Fruit fly (Drosophila melanogaster) whole organism, wandering third instar larva: ENCODE data around the gene CG6225.

Source experiments
- Abd-B ChIP-seq: fragments of >200 bp; optimal IDR thresholded peaks from 2 replicates; lab custom pipeline; 2017; ENCODE audit warnings: missing biosample characterization, missing genetic modification characterization
- CG32264 ChIP-seq: fragments of 200-800 bp; sonication (Bioruptor generic); optimal IDR thresholded peaks from 2 replicates; lab custom pipeline; 2016; ENCODE audit warnings: missing biosample characterization, missing genetic modification characterization
- CG9705 ChIP-seq: fragments of 200-800 bp; sonication (Bioruptor generic); optimal IDR thresholded peaks from 2 replicates; lab custom pipeline; 2018; ENCODE audit warnings: missing biosample characterization, mild to moderate bottlenecking, missing genetic modification characterization
- CrebA ChIP-seq: fragments of 200-800 bp; sonication (Bioruptor generic); optimal IDR thresholded peaks from 2 replicates; lab custom pipeline; 2016; ENCODE audit warnings: missing biosample characterization, mild to moderate bottlenecking, missing genetic modification characterization, borderline replicate concordance
- Dfd ChIP-seq: fragments of >200 bp; optimal IDR thresholded peaks from 2 replicates; lab custom pipeline; 2017; ENCODE audit warnings: missing biosample characterization, missing genetic modification characterization
- Dif ChIP-seq: fragments of 200-275, 200-300 bp; sonication (Bioruptor generic); optimal IDR thresholded peaks from 2 replicates; lab custom pipeline; 2018; ENCODE audit warnings: missing biosample characterization, missing genetic modification characterization; ENCODE audit not compliant: partially characterized antibody
- HLH106 ChIP-seq: fragments of 200-800 bp; optimal IDR thresholded peaks from 3 replicates; lab custom pipeline; 2019; ENCODE audit warnings: missing biosample characterization, mild to moderate bottlenecking, missing genetic modification characterization, moderate library complexity
- Hnf4 ChIP-seq: fragments of 200-800 bp; sonication (Bioruptor generic); optimal IDR thresholded peaks from 2 replicates; lab custom pipeline; 2016; ENCODE audit warnings: missing biosample characterization, mild to moderate bottlenecking, missing genetic modification characterization
- Hr78 ChIP-seq: fragments of >200 bp; optimal IDR thresholded peaks from 2 replicates; lab custom pipeline; 2017; ENCODE audit warnings: missing biosample characterization, missing genetic modification characterization
- Hr83 ChIP-seq: fragments of 200-300 bp; sonication (Bioruptor generic); optimal IDR thresholded peaks from 2 replicates; lab custom pipeline; 2016; ENCODE audit warnings: missing biosample characterization, mild to moderate bottlenecking, missing genetic modification characterization, moderate library complexity; ENCODE audit not compliant: poor library complexity, severe bottlenecking
- Jra ChIP-seq: sonication (Bioruptor generic); optimal IDR thresholded peaks from 2 replicates; lab custom pipeline; 2016; ENCODE audit warnings: missing biosample characterization, missing genetic modification characterization
- Mio ChIP-seq: sonication (Bioruptor generic); optimal IDR thresholded peaks from 2 replicates; lab custom pipeline; 2016; ENCODE audit warnings: missing biosample characterization, missing genetic modification characterization
- OdsH ChIP-seq: fragments of 200-800 bp; sonication (Bioruptor generic); optimal IDR thresholded peaks from 2 replicates; lab custom pipeline; 2016; ENCODE audit warnings: missing biosample characterization, mild to moderate bottlenecking, missing genetic modification characterization
- Rel ChIP-seq, 2 experiments: fragments of 200-800 bp; sonication (Bioruptor generic) in 1 of 2; optimal IDR thresholded peaks; 2 replicates in 1 of 2; 3 replicates in 1 of 2; lab custom pipeline; 2016 to 2019; ENCODE audit warnings: mild to moderate bottlenecking in 2 of 2, missing biosample characterization in 2 of 2, missing genetic modification characterization in 2 of 2, moderate library complexity in 1 of 2
- Sp1 ChIP-seq: fragments of 200-800 bp; sonication (Bioruptor generic); optimal IDR thresholded peaks from 3 replicates; lab custom pipeline; 2019; ENCODE audit warnings: missing biosample characterization, mild to moderate bottlenecking, missing genetic modification characterization, moderate library complexity
- Vsx2 ChIP-seq: fragments of 200-300, 225-300 bp; sonication (Bioruptor generic); optimal IDR thresholded peaks from 2 replicates; lab custom pipeline; 2018; ENCODE audit warnings: missing biosample characterization, missing genetic modification characterization; ENCODE audit not compliant: partially characterized antibody
- br ChIP-seq: fragments of 200-800 bp; sonication (Bioruptor generic); optimal IDR thresholded peaks from 2 replicates; lab custom pipeline; 2016; ENCODE audit warnings: missing biosample characterization, missing genetic modification characterization
- ey ChIP-seq: fragments of 200-800 bp; sonication (Bioruptor generic); optimal IDR thresholded peaks from 2 replicates; lab custom pipeline; 2016; ENCODE audit warnings: missing biosample characterization, missing genetic modification characterization
- foxo ChIP-seq, 2 experiments: fragments of 200-800 bp; sonication (Bioruptor generic); optimal IDR thresholded peaks; 2 replicates in 1 of 2; 3 replicates in 1 of 2; lab custom pipeline; 2016 to 2017; ENCODE audit warnings: missing biosample characterization in 2 of 2, missing genetic modification characterization in 2 of 2
- fru ChIP-seq: fragments of 200-800 bp; sonication (Bioruptor generic); optimal IDR thresholded peaks from 3 replicates; lab custom pipeline; 2016; ENCODE audit warnings: missing biosample characterization, mild to moderate bottlenecking, missing genetic modification characterization
- h ChIP-seq: fragments of 200-800 bp; sonication (Bioruptor generic); optimal IDR thresholded peaks from 3 replicates; lab custom pipeline; 2016; ENCODE audit warnings: missing biosample characterization, mild to moderate bottlenecking, missing genetic modification characterization
- jim ChIP-seq: fragments of 175-275, 200-325 bp; sonication (Bioruptor generic); optimal IDR thresholded peaks from 2 replicates; lab custom pipeline; 2016; ENCODE audit warnings: missing biosample characterization, mild to moderate bottlenecking, missing genetic modification characterization
- lola ChIP-seq: fragments of >200 bp; optimal IDR thresholded peaks from 2 replicates; lab custom pipeline; 2017; ENCODE audit warnings: missing biosample characterization, missing genetic modification characterization
- pan ChIP-seq: fragments of >200 bp; optimal IDR thresholded peaks from 2 replicates; lab custom pipeline; 2017
- psq ChIP-seq: fragments of 200-800 bp; sonication (Bioruptor generic); optimal IDR thresholded peaks from 3 replicates; lab custom pipeline; 2017; ENCODE audit warnings: missing biosample characterization, mild to moderate bottlenecking, missing genetic modification characterization, moderate library complexity
- sage ChIP-seq: fragments of 200-800 bp; sonication (Bioruptor generic); optimal IDR thresholded peaks from 2 replicates; lab custom pipeline; 2016; ENCODE audit warnings: missing biosample characterization, mild to moderate bottlenecking, missing genetic modification characterization
- sv ChIP-seq: fragments of 200-800 bp; sonication (Bioruptor generic); optimal IDR thresholded peaks from 3 replicates; lab custom pipeline; 2016; ENCODE audit warnings: missing biosample characterization, missing genetic modification characterization
- tai ChIP-seq: sonication (Bioruptor generic); optimal IDR thresholded peaks from 2 replicates; lab custom pipeline; 2016; ENCODE audit warnings: missing biosample characterization, missing genetic modification characterization
- usp ChIP-seq: fragments of >200 bp; optimal IDR thresholded peaks from 2 replicates; lab custom pipeline; 2017; ENCODE audit warnings: missing biosample characterization, missing genetic modification characterization
- woc ChIP-seq: sonication (Bioruptor generic); optimal IDR thresholded peaks from 2 replicates; lab custom pipeline; 2016; ENCODE audit warnings: missing biosample characterization, mild to moderate bottlenecking, missing genetic modification characterization

Gene CG6225

dm6 chr3R:12637961-12638531 lies 16.3 kb upstream of the CG6225 start, which contains the start of gene CG11608:
Gene CG11608 (plus strand): TSS chr3R:12638481.
- TF ChIP-seq usp, result no peak
- no peak for TF ChIP-seq Rel (GFP tag; optimal IDR thresholded peaks at IDR 0.05; lab: Kevin White, UChicago)
- no peak for TF ChIP-seq Rel (tag; optimal IDR thresholded peaks at IDR 0.05; lab: Kevin White, UChicago)
- TF ChIP-seq Sp1 (GFP tag; lab: Kevin White, UChicago), result no peak
- no peak for TF ChIP-seq Hnf4 (GFP tag; lab: Kevin White, UChicago)
- TF ChIP-seq Mio, result no peak
- TF ChIP-seq CG32264 (GFP tag; lab: Kevin White, UChicago), result no peak
- TF ChIP-seq, all 38 proteins: peak for 0

- no peak for TF ChIP-seq psq (GFP tag; lab: Kevin White, UChicago)
- TF ChIP-seq Dfd, result no peak
- TF ChIP-seq Rel (GFP tag; optimal IDR thresholded peaks at IDR 0.05; lab: Kevin White, UChicago), result no peak
- no peak for TF ChIP-seq Rel (tag; optimal IDR thresholded peaks at IDR 0.05; lab: Kevin White, UChicago)
- no peak for TF ChIP-seq tai (GFP tag; lab: Kevin White, UChicago)
Observed at dm6 chr3R:12641620-12642019, 12.8 kb upstream of the CG6225 start.

DNA sequence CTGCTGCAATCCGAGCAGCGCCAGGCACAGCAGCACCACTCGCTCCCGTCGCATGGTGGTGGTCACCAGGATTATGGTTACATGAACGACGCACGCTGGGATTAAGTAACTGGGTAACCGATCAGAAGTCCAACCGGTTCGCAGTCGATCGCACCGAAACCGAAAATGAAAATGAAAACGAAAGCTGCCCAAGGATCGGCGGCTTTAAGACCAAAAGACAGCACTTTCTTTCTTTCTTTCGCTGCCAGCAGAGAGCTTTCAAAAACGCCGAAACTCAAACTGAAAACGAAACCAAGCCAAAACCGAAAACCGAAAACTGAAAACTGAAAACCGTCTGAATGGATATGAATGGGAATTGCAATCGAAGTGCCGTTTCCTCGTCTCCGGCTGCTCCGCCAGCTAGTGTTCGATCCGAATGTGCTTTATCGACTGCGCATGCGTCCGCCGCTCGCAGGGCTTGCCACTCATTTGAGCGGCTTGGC lies 12.3 kb upstream of the CG6225 start, which contains the start of gene CG6753:
CG6753 (minus strand) TSS at position 432 of the 482 bp plus-strand sequence.
- TF ChIP-seq Mio (no peak), Jra (GFP tag; lab: Kevin White, UChicago) (no peak), Hr78 (GFP tag; lab: Kevin White, UChicago) (no peak), Rel (GFP tag; optimal IDR thresholded peaks at IDR 0.05; lab: Kevin White, UChicago) (no peak), Rel (tag; optimal IDR thresholded peaks at IDR 0.05; lab: Kevin White, UChicago) (no peak), psq (GFP tag; lab: Kevin White, UChicago) (no peak), Sp1 (GFP tag; lab: Kevin White, UChicago) (no peak), CG32264 (GFP tag; lab: Kevin White, UChicago) (no peak), pan (lab: Kevin White, UChicago) (no peak), h (no peak), foxo (GFP tag; optimal IDR thresholded peaks at IDR 0.05; lab: Kevin White, UChicago) (no peak), Hnf4 (GFP tag; lab: Kevin White, UChicago) (no peak), CrebA (GFP tag; lab: Kevin White, UChicago) (no peak), OdsH (GFP tag; lab: Kevin White, UChicago) (no peak), jim (no peak), Hr83 (GFP tag; lab: Kevin White, UChicago) (no peak), CG9705 (no peak)

dm6 chr3R:12644621-12645310 lies 9.6 kb upstream of the CG6225 start:
- TF ChIP-seq lola (GFP tag; lab: Kevin White, UChicago) (no peak), HLH106 (tag; lab: Kevin White, UChicago) (peak; percentile 15)

DNA sequence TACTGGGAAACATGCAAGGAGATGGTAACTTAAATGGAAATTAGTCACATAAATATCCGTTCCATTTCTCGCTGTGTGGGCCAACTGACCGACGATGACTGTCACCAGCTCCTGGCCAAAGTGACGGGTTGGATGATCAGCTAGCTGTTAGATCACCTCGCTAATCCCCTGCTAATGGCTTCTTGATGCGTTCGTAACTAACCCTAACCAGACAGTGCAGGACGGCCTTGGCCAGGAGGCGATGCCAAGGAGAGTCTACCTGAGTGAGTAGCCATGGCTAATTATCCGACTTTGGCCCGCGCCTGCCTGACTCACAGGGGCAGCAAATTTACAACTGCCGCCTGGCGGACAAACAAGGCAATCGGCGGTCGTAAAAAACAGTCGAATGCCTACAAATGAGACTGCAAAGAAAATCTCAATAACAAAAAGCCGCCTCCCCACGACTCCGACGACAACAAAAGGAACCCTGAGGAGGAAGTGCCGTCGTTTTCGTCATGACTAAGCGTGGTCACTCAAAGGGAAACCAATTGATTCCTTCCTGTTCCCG lies 8.5 kb upstream of the CG6225 start:
- no peak for TF ChIP-seq Sp1 (GFP tag; lab: Kevin White, UChicago)
- TF ChIP-seq jim, result no peak
- no peak for TF ChIP-seq ey
- no peak for TF ChIP-seq CrebA (GFP tag; lab: Kevin White, UChicago)
- no peak for TF ChIP-seq h
- TF ChIP-seq sv (GFP tag; lab: Kevin White, UChicago), result no peak
- TF ChIP-seq woc (GFP tag; lab: Kevin White, UChicago), result no peak
- TF ChIP-seq fru (GFP tag; lab: Kevin White, UChicago), result no peak
- TF ChIP-seq usp, result no peak
- TF ChIP-seq CG9705, result no peak
- TF ChIP-seq pan (lab: Kevin White, UChicago), result no peak
- TF ChIP-seq Mio, result no peak
- TF ChIP-seq Abd-B, result no peak
- no peak for TF ChIP-seq Vsx2 (GFP tag; lab: Kevin White, UChicago)
- TF ChIP-seq Jra (GFP tag; lab: Kevin White, UChicago), result no peak
- no peak for TF ChIP-seq Rel (GFP tag; optimal IDR thresholded peaks at IDR 0.05; lab: Kevin White, UChicago)
- TF ChIP-seq Rel (tag; optimal IDR thresholded peaks at IDR 0.05; lab: Kevin White, UChicago), result no peak
- TF ChIP-seq br (GFP tag; lab: Kevin White, UChicago), result no peak
- TF ChIP-seq sage, result no peak
- TF ChIP-seq Dif (GFP tag; lab: Kevin White, UChicago), result no peak
